Fruit fly (Drosophila melanogaster) whole organism, embryonic: ENCODE results near the gene CG33654.

Experiments
- ATbp ChIP-seq: fragments of 200-800 bp; sonication (Bioruptor generic); optimal IDR thresholded peaks from 2 replicates; lab custom pipeline; 2017; ENCODE audit warnings: missing biosample characterization, mild to moderate bottlenecking, missing genetic modification characterization, missing genetic modification reagents
- CG11696 ChIP-seq: fragments of 200-800 bp; sonication (Bioruptor generic); IDR thresholded peaks from 2 replicates; pipeline ENCODE4 v1.3.6; 2022; ENCODE audit warnings: missing biosample characterization, missing genetic modification characterization
- CG8478 ChIP-seq: fragments of >200 bp; optimal IDR thresholded peaks from 2 replicates; lab custom pipeline; 2018
- H15 ChIP-seq: fragments of 200-800 bp; sonication (Bioruptor generic); IDR thresholded peaks from 3 replicates; pipeline ENCODE4 v1.3.6; 2022; ENCODE audit warnings: missing biosample characterization, missing genetic modification characterization
- hth ChIP-seq: fragments of >200 bp; optimal IDR thresholded peaks from 2 replicates; lab custom pipeline; 2017; ENCODE audit warnings: inconsistent platforms
- mld ChIP-seq: fragments of 200-800 bp; sonication (Bioruptor generic); IDR thresholded peaks from 3 replicates; pipeline ENCODE4 v1.3.6; 2022; ENCODE audit warnings: missing biosample characterization, missing genetic modification characterization; ENCODE audit not compliant: partially characterized antibody
- psq ChIP-seq: fragments of 200-800 bp; sonication (Bioruptor generic); optimal IDR thresholded peaks from 2 replicates; lab custom pipeline; 2017; ENCODE audit warnings: missing biosample characterization, missing genetic modification characterization
- sim ChIP-seq: fragments of 200-800 bp; sonication (Bioruptor generic); IDR thresholded peaks from 2 replicates; pipeline ENCODE4 v1.3.6; 2022; ENCODE audit warnings: missing biosample characterization, missing genetic modification characterization

DNA sequence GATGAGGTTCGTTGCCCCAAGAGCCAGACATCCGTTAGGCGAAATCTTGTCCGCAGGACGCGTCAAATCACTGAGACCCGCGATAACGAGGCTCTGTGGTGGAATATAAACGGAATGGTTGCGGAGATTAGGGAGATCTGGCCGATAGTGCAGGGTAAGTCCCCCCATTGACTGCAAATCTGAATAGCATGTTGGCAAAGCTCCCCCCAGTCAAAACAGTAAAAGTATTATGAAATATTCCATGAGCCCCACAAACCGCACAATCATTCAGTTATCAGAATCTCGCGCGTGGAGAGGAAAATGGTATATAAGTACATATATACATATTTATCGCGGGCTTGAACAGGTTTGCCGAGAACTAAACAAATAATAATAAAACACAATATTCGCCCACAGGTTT lies 12.4 kb downstream of the CG33654 start:
- no peak for TF ChIP-seq H15 (GFP tag; lab: Robert Waterston, UW)
- no peak for TF ChIP-seq mld (GFP tag; lab: Robert Waterston, UW)
- TF ChIP-seq psq (GFP tag; lab: Kevin White, UChicago): no peak
- TF ChIP-seq sim (GFP tag; lab: Robert Waterston, UW): no peak
- no peak for TF ChIP-seq CG8478 (lab: Kevin White, UChicago)
- TF ChIP-seq CG11696: no peak
- no peak for TF ChIP-seq ATbp (GFP tag; lab: Kevin White, UChicago)
- TF ChIP-seq hth (lab: Kevin White, UChicago): no peak
